Worm (Caenorhabditis elegans): ENCODE measurements around the gene ram-5.

Gene ram-5

DNA sequence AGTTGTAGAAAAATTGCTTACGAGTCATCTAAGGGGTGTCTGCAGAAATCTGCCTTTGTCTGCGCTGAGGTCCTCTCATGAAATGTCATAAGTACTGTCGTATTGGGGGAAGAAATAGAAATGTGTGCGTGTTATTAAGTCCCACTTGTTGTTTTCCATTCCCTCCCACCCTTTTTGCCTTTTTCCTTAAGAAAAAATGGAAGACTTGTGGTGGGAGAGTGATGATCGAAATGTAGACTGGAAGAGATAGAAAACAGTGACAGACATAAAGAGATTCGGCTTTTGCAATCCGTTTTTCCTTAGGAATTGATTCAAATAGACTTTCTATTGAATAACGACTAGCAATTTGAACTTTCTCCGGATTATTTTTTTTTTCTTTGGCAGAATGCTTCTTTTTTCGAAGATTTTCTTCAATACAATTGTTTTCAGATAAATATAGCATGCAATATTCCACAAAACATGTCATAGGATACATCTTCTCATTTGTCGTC, at the start of gene ram-5:
Gene ram-5, plus strand, starts transcription at position 441 of the 491 bp plus-strand sequence.
- no peak for TF ChIP-seq unc-55 (GFP tag; optimal IDR thresholded peaks at IDR 0.05)
- no peak for TF ChIP-seq F13H6.1 (tag; optimal IDR thresholded peaks at IDR 0.05)
- no peak for TF ChIP-seq sem-4 (tag; optimal IDR thresholded peaks at IDR 0.05)
- no peak for TF ChIP-seq sma-9 (GFP tag; optimal IDR thresholded peaks at IDR 0.05)
- TF ChIP-seq sma-9 (tag; optimal IDR thresholded peaks at IDR 0.05), result no peak
- TF ChIP-seq crh-2 (tag; optimal IDR thresholded peaks at IDR 0.05), result no peak
- no peak for TF ChIP-seq nhr-23 (tag; optimal IDR thresholded peaks at IDR 0.05)
- TF ChIP-seq sma-3 (GFP tag; optimal IDR thresholded peaks at IDR 0.05), result no peak
- no peak for TF ChIP-seq dmd-4 (tag; optimal IDR thresholded peaks at IDR 0.05)
- TF ChIP-seq elt-1 (tag; optimal IDR thresholded peaks at IDR 0.05), result no peak
- no peak for TF ChIP-seq ztf-1 (GFP tag; conservative IDR thresholded peaks at IDR 0.05)
- TF ChIP-seq aly-2 (tag; optimal IDR thresholded peaks at IDR 0.05), result no peak
- no peak for TF ChIP-seq lsy-2 (tag; optimal IDR thresholded peaks at IDR 0.05)
- no peak for TF ChIP-seq nhr-129 (tag; optimal IDR thresholded peaks at IDR 0.05)
- no peak for TF ChIP-seq ceh-82 (tag; optimal IDR thresholded peaks at IDR 0.05)
- no peak for TF ChIP-seq nhr-237 (tag; optimal IDR thresholded peaks at IDR 0.05)
- TF ChIP-seq ZK546.5 (tag; optimal IDR thresholded peaks at IDR 0.05), result no peak

DNA sequence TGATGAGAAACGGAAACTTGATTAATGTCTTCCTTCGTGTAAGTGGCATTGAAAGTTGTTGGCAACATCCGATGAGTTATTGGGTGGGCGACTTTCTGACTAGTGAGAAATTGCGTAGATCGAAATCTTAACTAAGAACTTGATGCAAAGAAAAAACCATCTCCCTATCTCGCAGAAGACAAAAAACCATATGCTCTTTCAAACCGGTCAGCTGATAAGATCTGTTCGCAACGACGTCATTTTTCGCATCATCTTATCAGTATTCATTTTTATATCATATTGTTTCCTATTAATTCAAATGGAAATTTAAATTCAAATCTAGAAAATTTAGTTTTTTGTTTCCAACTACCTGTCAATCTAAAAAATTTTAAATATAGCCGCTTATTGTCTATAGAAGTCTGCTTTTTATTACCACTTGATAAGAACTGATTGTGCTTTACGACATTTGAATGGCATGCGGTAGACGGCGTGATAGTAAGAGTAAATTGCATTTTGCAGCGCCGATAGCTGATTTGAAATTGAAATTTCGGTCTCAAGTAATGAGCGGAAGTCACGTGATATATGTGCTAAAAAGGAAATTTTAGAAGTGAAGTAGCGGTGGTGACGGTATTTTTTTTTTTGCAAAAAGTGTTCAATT, 49.4 kb upstream of the ram-5 start:
- TF ChIP-seq fos-1 (tag; optimal IDR thresholded peaks at IDR 0.05), result peak; percentile 62
- TF ChIP-seq sma-3 (GFP tag; optimal IDR thresholded peaks at IDR 0.05), result peak; percentile 20
- peak; percentile 87 for TF ChIP-seq nhr-25 (tag; optimal IDR thresholded peaks at IDR 0.05)
- TF ChIP-seq sma-9 (GFP tag; optimal IDR thresholded peaks at IDR 0.05), result peak; percentile 73
- TF ChIP-seq sma-9 (tag; optimal IDR thresholded peaks at IDR 0.05), result no peak
- peak; percentile 96 for TF ChIP-seq ceh-16 (tag; optimal IDR thresholded peaks at IDR 0.05)
- no peak for TF ChIP-seq nhr-77 (tag; optimal IDR thresholded peaks at IDR 0.05)
- TF ChIP-seq nhr-12 (tag; optimal IDR thresholded peaks at IDR 0.05), result no peak
- TF ChIP-seq nhr-129 (tag; optimal IDR thresholded peaks at IDR 0.05), result peak; percentile 32
- TF ChIP-seq unc-39 (tag; optimal IDR thresholded peaks at IDR 0.05), result no peak
- peak; percentile 28 for TF ChIP-seq gmeb-1 (tag; optimal IDR thresholded peaks at IDR 0.05)
- TF ChIP-seq blmp-1 (tag; optimal IDR thresholded peaks at IDR 0.05; ENCODE audit: insufficient read depth), result peak; percentile 71

DNA sequence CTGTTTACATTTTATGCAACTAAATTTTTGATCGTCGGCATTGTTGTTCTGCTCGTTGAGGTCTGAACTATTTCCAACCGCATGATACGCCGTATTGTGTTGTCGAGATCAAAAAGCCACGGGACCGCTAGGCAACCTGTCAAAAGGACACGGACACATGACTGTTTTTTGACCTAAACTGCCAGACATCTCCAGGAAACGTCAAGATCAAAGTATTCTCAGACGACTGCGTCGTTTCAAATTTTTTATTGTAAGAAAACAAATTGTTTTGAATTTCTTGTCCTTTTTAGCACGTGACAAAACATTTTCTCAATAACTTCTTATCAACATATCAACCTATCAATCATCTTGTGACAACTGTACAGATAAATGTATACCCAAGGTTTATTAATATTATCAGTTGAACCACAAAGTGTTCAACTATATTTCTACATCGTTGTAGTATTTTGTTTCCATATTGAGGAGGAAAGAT, 47.8 kb upstream of the ram-5 start:
- no peak for TF ChIP-seq Y55F3AM.14 (GFP tag; optimal IDR thresholded peaks at IDR 0.05)
- TF ChIP-seq nhr-21 (tag; optimal IDR thresholded peaks at IDR 0.05), result peak; percentile 75
- TF ChIP-seq elt-1 (tag; optimal IDR thresholded peaks at IDR 0.05), result no peak
- no peak for TF ChIP-seq lin-39 (tag; optimal IDR thresholded peaks at IDR 0.05)
- no peak for TF ChIP-seq ztf-4 (tag; optimal IDR thresholded peaks at IDR 0.05)
- no peak for TF ChIP-seq mbf-1 (tag; optimal IDR thresholded peaks at IDR 0.05)
- no peak for TF ChIP-seq nhr-11 (tag; optimal IDR thresholded peaks at IDR 0.05)
- TF ChIP-seq fos-1 (tag; optimal IDR thresholded peaks at IDR 0.05), result peak; percentile 58
- TF ChIP-seq ztf-11 (tag; optimal IDR thresholded peaks at IDR 0.05), result no peak
- peak; percentile 56 for TF ChIP-seq lin-13 (GFP tag; optimal IDR thresholded peaks at IDR 0.05)
- peak in 1 of 2 experiments; percentile 52 for TF ChIP-seq lsy-2 (tag; optimal IDR thresholded peaks at IDR 0.05)
- peak; percentile 68 for TF ChIP-seq blmp-1 (tag; optimal IDR thresholded peaks at IDR 0.05; ENCODE audit: insufficient read depth)
- TF ChIP-seq R02D3.7 (tag; optimal IDR thresholded peaks at IDR 0.05), result no peak
- TF ChIP-seq aly-2 (tag; optimal IDR thresholded peaks at IDR 0.05), result no peak
- peak; percentile 77 for TF ChIP-seq sma-9 (GFP tag; optimal IDR thresholded peaks at IDR 0.05)
- no peak for TF ChIP-seq sma-9 (tag; optimal IDR thresholded peaks at IDR 0.05)
- no peak for TF ChIP-seq ceh-82 (tag; optimal IDR thresholded peaks at IDR 0.05)
- TF ChIP-seq nhr-77 (tag; optimal IDR thresholded peaks at IDR 0.05), result no peak
- peak; percentile 48 for TF ChIP-seq F13H6.1 (tag; optimal IDR thresholded peaks at IDR 0.05)
- no peak for TF ChIP-seq peb-1 (tag; optimal IDR thresholded peaks at IDR 0.05)
- TF ChIP-seq ceh-16 (tag; optimal IDR thresholded peaks at IDR 0.05), result no peak
- no peak for TF ChIP-seq snpc-4 (tag; optimal IDR thresholded peaks at IDR 0.05)
- TF ChIP-seq alr-1 (tag; optimal IDR thresholded peaks at IDR 0.05), result no peak
- no peak for TF ChIP-seq ztf-1 (GFP tag; conservative IDR thresholded peaks at IDR 0.05)
- TF ChIP-seq unc-39 (tag; optimal IDR thresholded peaks at IDR 0.05), result no peak
- TF ChIP-seq nhr-25 (tag; optimal IDR thresholded peaks at IDR 0.05), result peak; percentile 84
- no peak for TF ChIP-seq egl-27 (tag; optimal IDR thresholded peaks at IDR 0.05)
- peak; percentile 46 for TF ChIP-seq gmeb-1 (tag; optimal IDR thresholded peaks at IDR 0.05)
- no peak for TF ChIP-seq nhr-237 (tag; optimal IDR thresholded peaks at IDR 0.05)
- peak; percentile 20 for TF ChIP-seq ama-1 (optimal IDR thresholded peaks at IDR 0.05)
- TF ChIP-seq sma-3 (GFP tag; optimal IDR thresholded peaks at IDR 0.05), result peak; percentile 78
- no peak for TF ChIP-seq nhr-12 (tag; optimal IDR thresholded peaks at IDR 0.05)
- TF ChIP-seq lin-11 (tag; optimal IDR thresholded peaks at IDR 0.05), result no peak
- TF ChIP-seq nhr-6 (tag; optimal IDR thresholded peaks at IDR 0.05), result no peak
- TF ChIP-seq zag-1 (tag; optimal IDR thresholded peaks at IDR 0.05), result no peak
- TF ChIP-seq crh-2 (tag; optimal IDR thresholded peaks at IDR 0.05), result peak; percentile 78
- TF ChIP-seq mab-5 (tag; optimal IDR thresholded peaks at IDR 0.05), result peak; percentile 46
- TF ChIP-seq mdl-1 (tag; optimal IDR thresholded peaks at IDR 0.05), result no peak
- no peak for TF ChIP-seq ZK546.5 (tag; optimal IDR thresholded peaks at IDR 0.05)
- TF ChIP-seq C34F6.9 (tag; optimal IDR thresholded peaks at IDR 0.05), result peak; percentile 37
- no peak for TF ChIP-seq elt-3 (tag; optimal IDR thresholded peaks at IDR 0.05)
- no peak for TF ChIP-seq sem-4 (tag; optimal IDR thresholded peaks at IDR 0.05)
- peak; percentile 81 for TF ChIP-seq nhr-129 (tag; optimal IDR thresholded peaks at IDR 0.05)

Data from whole organism, L2 larva.